Worm (Caenorhabditis elegans) whole organism, young adult: ENCODE data around the gene M04G7.2.

Experiments used
- C06A6.2 ChIP-seq: fragments of 200-800 bp; sonication (Bioruptor generic); conservative IDR thresholded peaks from 2 replicates; pipeline ENCODE4 v1.3.6; 2022; ENCODE audit warnings: missing genetic modification characterization, missing compliant biosample characterization
- F22D6.2 ChIP-seq: sonication (generic microtip); optimal IDR thresholded peaks from 2 replicates; lab custom pipeline; 2016; ENCODE audit warnings: mild to moderate bottlenecking, missing genetic modification characterization, missing compliant biosample characterization
- F23B12.7 ChIP-seq: sonication (generic microtip); optimal IDR thresholded peaks from 2 replicates; lab custom pipeline; 2017; ENCODE audit warnings: missing genetic modification characterization, mild to moderate bottlenecking, missing compliant biosample characterization, antibody characterized with exemption, moderate library complexity; ENCODE audit not compliant: insufficient read depth
- F33H1.4 ChIP-seq: fragments of 200-800 bp; sonication (Bioruptor generic); IDR thresholded peaks from 2 replicates; pipeline ENCODE4 v1.3.6; 2022; ENCODE audit warnings: missing genetic modification reagents, missing genetic modification characterization, missing compliant biosample characterization
- F39B2.1 ChIP-seq: fragments of 200-800 bp; sonication (Bioruptor generic); IDR thresholded peaks from 2 replicates; pipeline ENCODE4 v1.3.6; 2022; ENCODE audit warnings: missing genetic modification reagents, missing genetic modification characterization, missing compliant biosample characterization
- F55B11.4 ChIP-seq: sonication (generic microtip); optimal IDR thresholded peaks from 2 replicates; lab custom pipeline; 2016; ENCODE audit warnings: missing compliant biosample characterization, missing genetic modification characterization, borderline replicate concordance; ENCODE audit not compliant: insufficient read depth
- K12H6.12 ChIP-seq: fragments of 200-800 bp; sonication (Bioruptor generic); optimal IDR thresholded peaks from 2 replicates; lab custom pipeline; 2018; ENCODE audit warnings: mild to moderate bottlenecking, missing genetic modification characterization, missing compliant biosample characterization
- T07F8.4 ChIP-seq: sonication (generic microtip); optimal IDR thresholded peaks from 2 replicates; lab custom pipeline; 2016; ENCODE audit warnings: mild to moderate bottlenecking, missing genetic modification characterization, moderate library complexity, missing compliant biosample characterization
- T26A5.8 ChIP-seq: sonication (generic microtip); optimal IDR thresholded peaks from 2 replicates; lab custom pipeline; 2016; ENCODE audit warnings: missing genetic modification characterization, missing compliant biosample characterization
- Y53F4B.3 ChIP-seq: fragments of 200-800 bp; sonication (Bioruptor generic); IDR thresholded peaks from 2 replicates; pipeline ENCODE4 v1.3.6; 2022; ENCODE audit warnings: missing genetic modification reagents, missing genetic modification characterization, missing compliant biosample characterization
- Y67H2A.10 ChIP-seq: fragments of 200-800 bp; sonication (Bioruptor generic); conservative IDR thresholded peaks from 2 replicates; pipeline ENCODE4 v1.3.6; 2022; ENCODE audit warnings: missing genetic modification reagents, missing genetic modification characterization, missing compliant biosample characterization
- ZK185.1 ChIP-seq: sonication (generic microtip); optimal IDR thresholded peaks from 2 replicates; lab custom pipeline; 2016; ENCODE audit warnings: mild to moderate bottlenecking, missing genetic modification characterization, missing compliant biosample characterization; ENCODE audit not compliant: poor library complexity, severe bottlenecking
- akir-1 ChIP-seq: fragments of 200-800 bp; sonication (Bioruptor generic); optimal IDR thresholded peaks from 2 replicates; lab custom pipeline; 2018; ENCODE audit warnings: mild to moderate bottlenecking, missing genetic modification characterization, moderate library complexity, missing compliant biosample characterization
- aptf-3 ChIP-seq: fragments of 200-800 bp; sonication (Bioruptor generic); IDR thresholded peaks from 2 replicates; pipeline ENCODE4 v1.3.6; 2022; ENCODE audit warnings: missing genetic modification characterization, missing compliant biosample characterization
- attf-5 ChIP-seq: fragments of 200-800 bp; sonication (Bioruptor generic); optimal IDR thresholded peaks from 2 replicates; lab custom pipeline; 2018; ENCODE audit warnings: mild to moderate bottlenecking, missing genetic modification characterization, missing compliant biosample characterization
- bed-1 ChIP-seq: fragments of 200-800 bp; sonication (Bioruptor generic); IDR thresholded peaks from 2 replicates; pipeline ENCODE4 v1.3.6; 2022; ENCODE audit warnings: missing genetic modification reagents, missing genetic modification characterization, missing compliant biosample characterization
- bed-2 ChIP-seq: fragments of 200-800 bp; sonication (Bioruptor generic); IDR thresholded peaks from 2 replicates; pipeline ENCODE4 v1.3.6; 2022; ENCODE audit warnings: missing genetic modification reagents, missing genetic modification characterization, missing compliant biosample characterization
- ccch-3 ChIP-seq: fragments of 200-800 bp; sonication (Bioruptor generic); optimal IDR thresholded peaks from 2 replicates; lab custom pipeline; 2018; ENCODE audit warnings: mild to moderate bottlenecking, missing genetic modification characterization, missing compliant biosample characterization
- cebp-2 ChIP-seq: fragments of 200-800 bp; sonication (Bioruptor generic); IDR thresholded peaks from 2 replicates; pipeline ENCODE4 v1.3.6; 2022; ENCODE audit warnings: missing genetic modification characterization, missing compliant biosample characterization
- ceh-100 ChIP-seq: fragments of 200-800 bp; sonication (Bioruptor generic); IDR thresholded peaks from 2 replicates; pipeline ENCODE4 v1.3.6; 2022; ENCODE audit warnings: missing genetic modification reagents, missing genetic modification characterization, missing compliant biosample characterization
- ceh-91 ChIP-seq: fragments of 200-800 bp; sonication (Bioruptor generic); IDR thresholded peaks from 2 replicates; pipeline ENCODE4 v1.3.6; 2022; ENCODE audit warnings: missing genetic modification reagents, missing genetic modification characterization, missing compliant biosample characterization
- chd-7 ChIP-seq: sonication (generic microtip); optimal IDR thresholded peaks from 2 replicates; lab custom pipeline; 2016; ENCODE audit warnings: mild to moderate bottlenecking, missing genetic modification characterization, moderate library complexity, missing compliant biosample characterization
- ekl-4 ChIP-seq: fragments of 200-800 bp; sonication (Bioruptor generic); IDR thresholded peaks from 2 replicates; pipeline ENCODE4 v1.3.6; 2022; ENCODE audit warnings: missing genetic modification reagents, missing genetic modification characterization, missing compliant biosample characterization
- hlh-12 ChIP-seq: sonication (generic microtip); optimal IDR thresholded peaks from 2 replicates; lab custom pipeline; 2016; ENCODE audit warnings: missing genetic modification characterization, missing compliant biosample characterization
- hlh-26 ChIP-seq: fragments of 200-800 bp; sonication (Bioruptor generic); conservative IDR thresholded peaks from 2 replicates; pipeline ENCODE4 v1.3.6; 2022; ENCODE audit warnings: missing genetic modification reagents, missing genetic modification characterization, missing compliant biosample characterization
- hsf-1 ChIP-seq: fragments of 200-800 bp; sonication (Bioruptor generic); IDR thresholded peaks from 2 replicates; pipeline ENCODE4 v1.3.6; 2022; ENCODE audit warnings: missing genetic modification reagents, missing genetic modification characterization, missing compliant biosample characterization
- lag-1 ChIP-seq: fragments of 200-800 bp; sonication (Bioruptor generic); IDR thresholded peaks from 2 replicates; pipeline ENCODE4 v1.3.6; 2022; ENCODE audit warnings: missing genetic modification reagents, missing genetic modification characterization, missing compliant biosample characterization
- let-526 ChIP-seq: fragments of 200-800 bp; sonication (Bioruptor generic); IDR thresholded peaks from 2 replicates; pipeline ENCODE4 v1.3.6; 2022; ENCODE audit warnings: missing genetic modification reagents, missing genetic modification characterization, missing compliant biosample characterization
- let-607 ChIP-seq, 2 experiments: fragments of 200-800 bp in 1 of 2; sonication (Bioruptor generic) in 1 of 2; sonication (generic microtip) in 1 of 2; optimal IDR thresholded peaks; 2 replicates each; lab custom pipeline; 2016 to 2018; ENCODE audit warnings: mild to moderate bottlenecking in 2 of 2, missing compliant biosample characterization in 2 of 2, missing genetic modification characterization in 2 of 2, moderate library complexity in 2 of 2, missing genotype in 1 of 2
- lin-40 ChIP-seq: sonication (generic microtip); optimal IDR thresholded peaks from 2 replicates; lab custom pipeline; 2016; ENCODE audit warnings: missing genetic modification characterization, mild to moderate bottlenecking, missing compliant biosample characterization, missing genotype, missing genetic modification reagents
- madf-10 ChIP-seq: sonication (generic microtip); optimal IDR thresholded peaks from 2 replicates; lab custom pipeline; 2016; ENCODE audit warnings: mild to moderate bottlenecking, missing genetic modification characterization, missing compliant biosample characterization
- madf-3 ChIP-seq: fragments of 200-800 bp; sonication (Bioruptor generic); IDR thresholded peaks from 2 replicates; pipeline ENCODE4 v1.3.6; 2022; ENCODE audit warnings: missing genetic modification reagents, missing genetic modification characterization, missing compliant biosample characterization
- madf-6 ChIP-seq: fragments of 200-800 bp; sonication (Bioruptor generic); IDR thresholded peaks from 2 replicates; pipeline ENCODE4 v1.3.6; 2022; ENCODE audit warnings: missing genetic modification reagents, missing genetic modification characterization, missing compliant biosample characterization
- mcd-1 ChIP-seq: fragments of 200-800 bp; sonication (Bioruptor generic); IDR thresholded peaks from 2 replicates; pipeline ENCODE4 v1.3.6; 2022; ENCODE audit warnings: missing genetic modification reagents, missing genetic modification characterization, missing compliant biosample characterization
- mxl-1 ChIP-seq: sonication (generic microtip); optimal IDR thresholded peaks from 2 replicates; lab custom pipeline; 2016; ENCODE audit warnings: missing genetic modification characterization, missing compliant biosample characterization
- nfya-1 ChIP-seq: sonication (generic microtip); optimal IDR thresholded peaks from 2 replicates; lab custom pipeline; 2017; ENCODE audit warnings: antibody characterized with exemption, missing compliant biosample characterization, missing genetic modification characterization, borderline replicate concordance; ENCODE audit not compliant: insufficient read depth
- nfya-2 ChIP-seq: fragments of 200-800 bp; sonication (Bioruptor generic); IDR thresholded peaks from 2 replicates; pipeline ENCODE4 v1.3.6; 2022; ENCODE audit warnings: missing genetic modification reagents, missing genetic modification characterization, missing compliant biosample characterization
- nhr-120 ChIP-seq: fragments of 200-800 bp; sonication (Bioruptor generic); IDR thresholded peaks from 2 replicates; pipeline ENCODE4 v1.3.6; 2022; ENCODE audit warnings: missing genetic modification characterization, missing compliant biosample characterization
- nhr-90 ChIP-seq: sonication (generic microtip); optimal IDR thresholded peaks from 2 replicates; lab custom pipeline; 2016; ENCODE audit warnings: missing genotype, mild to moderate bottlenecking, missing genetic modification characterization, missing compliant biosample characterization
- pbrm-1 ChIP-seq: fragments of 200-800 bp; sonication (Bioruptor generic); IDR thresholded peaks from 2 replicates; pipeline ENCODE4 v1.3.6; 2022; ENCODE audit warnings: missing genetic modification reagents, missing genetic modification characterization, missing compliant biosample characterization
- rpc-1 ChIP-seq, 2 experiments: fragments of 150-350 bp in 1 of 2; sonication (generic microtip) in 1 of 2; optimal IDR thresholded peaks; 2 replicates each; lab custom pipeline; 2014 to 2018; ENCODE audit warnings: missing biosample characterization in 1 of 2, missing genetic modification characterization in 1 of 2, missing genetic modification reagents in 1 of 2, missing genotype in 1 of 2
- snpc-1.3 ChIP-seq: sonication (generic microtip); optimal IDR thresholded peaks from 2 replicates; lab custom pipeline; 2017; ENCODE audit warnings: missing genetic modification characterization, mild to moderate bottlenecking, missing compliant biosample characterization, antibody characterized with exemption, moderate library complexity, missing genotype, missing genetic modification reagents; ENCODE audit not compliant: insufficient read depth
- snpc-3.4 ChIP-seq: sonication (generic microtip); optimal IDR thresholded peaks from 2 replicates; lab custom pipeline; 2017; ENCODE audit warnings: missing genetic modification characterization, mild to moderate bottlenecking, missing compliant biosample characterization, antibody characterized with exemption, moderate library complexity, missing genotype, missing genetic modification reagents
- snpc-4 ChIP-seq, 5 experiments: fragments of 150-350 bp in 1 of 5; sonication (generic microtip) in 4 of 5; optimal IDR thresholded peaks; 2 replicates each; lab custom pipeline; 2014 to 2018; ENCODE audit warnings: missing genetic modification characterization in 5 of 5, missing biosample characterization in 3 of 5, antibody characterized with exemption in 2 of 5, mild to moderate bottlenecking in 2 of 5, missing compliant biosample characterization in 2 of 5, missing genotype in 2 of 5, moderate library complexity in 2 of 5, missing genetic modification reagents in 1 of 5
- somi-1 ChIP-seq: fragments of 200-800 bp; sonication (Bioruptor generic); optimal IDR thresholded peaks from 2 replicates; lab custom pipeline; 2018; ENCODE audit warnings: mild to moderate bottlenecking, missing genetic modification characterization, missing compliant biosample characterization
- tbp1 ChIP-seq: fragments of 200-800 bp; sonication (Bioruptor generic); optimal IDR thresholded peaks from 2 replicates; lab custom pipeline; 2018; ENCODE audit warnings: mild to moderate bottlenecking, missing genetic modification characterization, missing compliant biosample characterization
- zfh-2 ChIP-seq: fragments of 200-800 bp; sonication (Bioruptor generic); conservative IDR thresholded peaks from 2 replicates; pipeline ENCODE4 v1.3.6; 2022; ENCODE audit warnings: missing genetic modification reagents, missing genetic modification characterization, missing compliant biosample characterization

Gene M04G7.2

DNA sequence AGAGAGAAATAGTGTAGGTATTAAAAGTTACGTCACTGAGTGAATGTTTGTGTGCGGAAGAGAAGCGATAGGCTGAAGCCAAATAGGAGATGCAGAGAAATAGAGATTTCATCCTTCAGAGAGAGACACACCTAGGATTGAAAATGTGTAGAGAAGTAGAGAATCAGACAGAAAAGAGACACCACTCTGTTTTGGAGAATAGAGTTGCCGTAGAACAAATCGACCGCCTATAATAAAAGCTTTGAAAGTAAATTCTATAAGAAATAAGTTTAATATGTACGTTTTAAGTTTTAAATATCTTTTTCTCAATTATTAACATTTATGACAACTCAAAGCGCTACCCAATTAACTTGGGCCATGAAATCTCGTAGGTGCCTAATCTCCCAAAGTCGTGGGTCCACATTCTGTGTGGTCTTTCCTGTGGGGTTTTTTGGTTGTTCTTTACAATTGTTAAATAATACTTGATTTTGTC is 50.4 kb downstream of the M04G7.2 start, which contains the start of gene T07A9.12 (continued):
- TF ChIP-seq nfya-2 (no peak), hlh-26 (GFP tag; lab: Robert Waterston, UW) (no peak), rpc-1 (optimal IDR thresholded peaks at IDR 0.05; lab: Kevin White, UChicago) (no peak), rpc-1 (tag; optimal IDR thresholded peaks at IDR 0.05; lab: Kevin White, UChicago) (no peak), ccch-3 (GFP tag; lab: Kevin White, UChicago) (no peak), madf-6 (GFP tag; lab: Robert Waterston, UW) (no peak), nhr-90 (tag; lab: Kevin White, UChicago) (no peak), ceh-100 (GFP tag; lab: Robert Waterston, UW) (peak; percentile 90), ZK185.1 (tag; lab: Kevin White, UChicago) (no peak), cebp-2 (GFP tag; lab: Robert Waterston, UW) (no peak), hsf-1 (GFP tag; lab: Robert Waterston, UW) (no peak), nhr-120 (GFP tag; lab: Robert Waterston, UW) (no peak), pbrm-1 (GFP tag; lab: Robert Waterston, UW) (no peak), akir-1 (GFP tag; lab: Kevin White, UChicago) (no peak), madf-3 (no peak), let-607 (tag; optimal IDR thresholded peaks at IDR 0.05; lab: Kevin White, UChicago) (peak in 1 of 2 experiments; percentile 32), aptf-3 (GFP tag; lab: Robert Waterston, UW) (no peak), ekl-4 (GFP tag; lab: Robert Waterston, UW) (no peak), let-526 (GFP tag; lab: Robert Waterston, UW) (no peak), ceh-91 (no peak), nfya-1 (tag; lab: Kevin White, UChicago) (no peak), K12H6.12 (tag; lab: Kevin White, UChicago) (peak; percentile 75), F55B11.4 (tag; lab: Kevin White, UChicago) (no peak), madf-10 (tag; lab: Kevin White, UChicago) (peak; percentile 32), Y67H2A.10 (GFP tag; lab: Robert Waterston, UW) (no peak), somi-1 (no peak), snpc-4 (GFP tag; optimal IDR thresholded peaks at IDR 0.05; lab: Kevin White, UChicago) (no peak), snpc-4 (tag; optimal IDR thresholded peaks at IDR 0.05; lab: Kevin White, UChicago) (peak in 1 of 4 experiments; percentile 34), snpc-3.4 (tag; lab: Kevin White, UChicago) (no peak), mxl-1 (tag; lab: Kevin White, UChicago) (no peak), F22D6.2 (tag; lab: Kevin White, UChicago) (no peak), Y53F4B.3 (GFP tag; lab: Robert Waterston, UW) (no peak), zfh-2 (GFP tag; lab: Robert Waterston, UW) (no peak), lin-40 (peak; percentile 72), tbp1 (GFP tag; lab: Kevin White, UChicago) (no peak), F23B12.7 (no peak), F33H1.4 (no peak), snpc-1.3 (no peak), F39B2.1 (GFP tag; lab: Robert Waterston, UW) (no peak), bed-1 (GFP tag; lab: Robert Waterston, UW) (no peak), bed-2 (GFP tag; lab: Robert Waterston, UW) (no peak), chd-7 (tag; lab: Kevin White, UChicago) (no peak), attf-5 (GFP tag; lab: Kevin White, UChicago) (peak; percentile 83), hlh-12 (no peak), T26A5.8 (tag; lab: Kevin White, UChicago) (no peak), lag-1 (GFP tag; lab: Robert Waterston, UW) (no peak), T07F8.4 (tag; lab: Kevin White, UChicago) (no peak), C06A6.2 (GFP tag; lab: Robert Waterston, UW) (no peak), mcd-1 (GFP tag; lab: Robert Waterston, UW) (peak; percentile 45)
